Worm (Caenorhabditis elegans) whole organism, early embryonic: Measurements from ENCODE around the gene ZK354.7.

Source experiments
- ama-1 ChIP-seq: fragments of 150-350 bp; optimal IDR thresholded peaks from 2 replicates; lab custom pipeline; 2014
- ceh-13 ChIP-seq: fragments of 200-800 bp; sonication (Bioruptor generic); optimal IDR thresholded peaks from 2 replicates; lab custom pipeline; 2018; ENCODE audit warnings: mild to moderate bottlenecking, missing genetic modification characterization, missing compliant biosample characterization
- flt-1 ChIP-seq: fragments of 200-800 bp; sonication (Bioruptor generic); IDR thresholded peaks from 2 replicates; pipeline ENCODE4 v1.3.6; 2022; ENCODE audit warnings: missing genetic modification characterization, missing compliant biosample characterization
- hmbx-1 ChIP-seq: sonication (generic microtip); optimal IDR thresholded peaks from 2 replicates; lab custom pipeline; 2016; ENCODE audit warnings: mild to moderate bottlenecking, missing genetic modification characterization, missing compliant biosample characterization
- hmg-4 ChIP-seq: fragments of 200-800 bp; sonication (Bioruptor generic); optimal IDR thresholded peaks from 2 replicates; lab custom pipeline; 2018; ENCODE audit warnings: mild to moderate bottlenecking, missing genetic modification characterization, missing compliant biosample characterization

- TF ChIP-seq hmbx-1 (tag; lab: Kevin White, UChicago), result no peak
- TF ChIP-seq ama-1 (lab: Kevin White, UChicago), result no peak
- no peak for TF ChIP-seq flt-1 (GFP tag; lab: Robert Waterston, UW)
- no peak for TF ChIP-seq ceh-13 (GFP tag; lab: Kevin White, UChicago)
- TF ChIP-seq hmg-4 (GFP tag; lab: Kevin White, UChicago), result no peak
Observed at ce11 chrIV:5277752-5278151, 25.2 kb downstream of the ZK354.7 start, which contains the start of gene F36H12.17.
